Fruit fly (Drosophila melanogaster): Measurements from ENCODE around the gene MTPAP.
A peak's percentile ranks its signal among the peaks of the same experiment; 100 is the strongest.

The MTPAP gene

dm6 chrX:1387149-1387752, 38.1 kb upstream of the MTPAP start:
- TF ChIP-seq cic (GFP tag; optimal IDR thresholded peaks at IDR 0.05) (no peak), tj (GFP tag; optimal IDR thresholded peaks at IDR 0.05) (peak; percentile 64), CG33017 (tag; optimal IDR thresholded peaks at IDR 0.05) (no peak), CG12768 (GFP tag; optimal IDR thresholded peaks at IDR 0.05) (peak; percentile 16), kay (GFP tag; ENCODE audit: borderline replicate concordance) (no peak), Mnt (GFP tag; optimal IDR thresholded peaks at IDR 0.05) (peak; percentile 31), ovo (GFP tag; optimal IDR thresholded peaks at IDR 0.05) (no peak), pad (GFP tag; optimal IDR thresholded peaks at IDR 0.05) (peak; percentile 8), CG7101 (tag; optimal IDR thresholded peaks at IDR 0.05) (no peak)

- TF ChIP-seq toe (GFP tag; optimal IDR thresholded peaks at IDR 0.05) (no peak), kay (GFP tag; ENCODE audit: borderline replicate concordance) (no peak), CG14711 (tag; optimal IDR thresholded peaks at IDR 0.05) (no peak), Crg-1 (GFP tag; optimal IDR thresholded peaks at IDR 0.05) (no peak), CG33017 (tag; optimal IDR thresholded peaks at IDR 0.05) (no peak), bab1 (GFP tag; optimal IDR thresholded peaks at IDR 0.05) (no peak), Mnt (GFP tag; optimal IDR thresholded peaks at IDR 0.05) (peak; percentile 2), CG7101 (tag; optimal IDR thresholded peaks at IDR 0.05) (no peak), CG7045 (GFP tag; optimal IDR thresholded peaks at IDR 0.05) (no peak), Hr96 (GFP tag; optimal IDR thresholded peaks at IDR 0.05) (no peak), tj (GFP tag; optimal IDR thresholded peaks at IDR 0.05) (no peak), cnc (optimal IDR thresholded peaks at IDR 0.05) (no peak), CG12768 (GFP tag; optimal IDR thresholded peaks at IDR 0.05) (no peak), cic (GFP tag; optimal IDR thresholded peaks at IDR 0.05) (no peak), pad (GFP tag; optimal IDR thresholded peaks at IDR 0.05) (peak; percentile 33), CG11617 (GFP tag; optimal IDR thresholded peaks at IDR 0.05) (no peak)
These were observed 35.1 kb upstream of the MTPAP start for dm6 chrX:1384232-1384631.

dm6 chrX:1382489-1382888, 33.3 kb upstream of the MTPAP start:
- no peak for TF ChIP-seq Clk (GFP tag; optimal IDR thresholded peaks at IDR 0.05)
- no peak for TF ChIP-seq cnc (optimal IDR thresholded peaks at IDR 0.05)
- no peak for TF ChIP-seq CG33017 (tag; optimal IDR thresholded peaks at IDR 0.05)
- TF ChIP-seq CG7101 (tag; optimal IDR thresholded peaks at IDR 0.05) = no peak
- TF ChIP-seq pad (GFP tag; optimal IDR thresholded peaks at IDR 0.05) = no peak
- TF ChIP-seq kay (GFP tag; ENCODE audit: borderline replicate concordance) = no peak
- TF ChIP-seq ovo (GFP tag; optimal IDR thresholded peaks at IDR 0.05) = no peak
- TF ChIP-seq Mnt (GFP tag; optimal IDR thresholded peaks at IDR 0.05) = no peak
- no peak for TF ChIP-seq CG11617 (GFP tag; optimal IDR thresholded peaks at IDR 0.05)
- no peak for TF ChIP-seq toe (GFP tag; optimal IDR thresholded peaks at IDR 0.05)
- TF ChIP-seq cic (GFP tag; optimal IDR thresholded peaks at IDR 0.05) = no peak
- no peak for TF ChIP-seq CG5204 (GFP tag; optimal IDR thresholded peaks at IDR 0.05)
- no peak for TF ChIP-seq Hr96 (GFP tag; optimal IDR thresholded peaks at IDR 0.05)
- TF ChIP-seq CG14711 (tag; optimal IDR thresholded peaks at IDR 0.05) = no peak
- TF ChIP-seq CG7045 (GFP tag; optimal IDR thresholded peaks at IDR 0.05) = no peak
- TF ChIP-seq bab1 (GFP tag; optimal IDR thresholded peaks at IDR 0.05) = no peak
- no peak for TF ChIP-seq CG12768 (GFP tag; optimal IDR thresholded peaks at IDR 0.05)
- no peak for TF ChIP-seq Crg-1 (GFP tag; optimal IDR thresholded peaks at IDR 0.05)
- TF ChIP-seq tj (GFP tag; optimal IDR thresholded peaks at IDR 0.05) = no peak
- TF ChIP-seq CG1620 (GFP tag; optimal IDR thresholded peaks at IDR 0.05) = no peak

dm6 chrX:1381413-1381991, 32.3 kb upstream of the MTPAP start:
- TF ChIP-seq CG1620 (GFP tag; optimal IDR thresholded peaks at IDR 0.05) (no peak), CG11617 (GFP tag; optimal IDR thresholded peaks at IDR 0.05) (no peak), cnc (optimal IDR thresholded peaks at IDR 0.05) (no peak), Mnt (GFP tag; optimal IDR thresholded peaks at IDR 0.05) (peak; percentile 34), cic (GFP tag; optimal IDR thresholded peaks at IDR 0.05) (no peak)

dm6 chrX:1380350-1381060, 31.3 kb upstream of the MTPAP start, which contains the start of the genes CG3719 and CG32813:
Gene CG3719, minus strand, starts transcription at chrX:1380480.
Gene CG32813, plus strand, starts transcription at chrX:1380914.
- no peak for TF ChIP-seq Hr96 (GFP tag; optimal IDR thresholded peaks at IDR 0.05)
- peak; percentile 44 for TF ChIP-seq CG7101 (tag; optimal IDR thresholded peaks at IDR 0.05)
- peak; percentile 41 for TF ChIP-seq CG14711 (tag; optimal IDR thresholded peaks at IDR 0.05)
- TF ChIP-seq kay (GFP tag; ENCODE audit: borderline replicate concordance) = no peak
- peak; percentile 43 for TF ChIP-seq bab1 (GFP tag; optimal IDR thresholded peaks at IDR 0.05)
- TF ChIP-seq CG11617 (GFP tag; optimal IDR thresholded peaks at IDR 0.05) = peak; percentile 14
- TF ChIP-seq cnc (optimal IDR thresholded peaks at IDR 0.05) = no peak
- no peak for TF ChIP-seq Clk (GFP tag; optimal IDR thresholded peaks at IDR 0.05)
- no peak for TF ChIP-seq cic (GFP tag; optimal IDR thresholded peaks at IDR 0.05)
- no peak for TF ChIP-seq CG33017 (tag; optimal IDR thresholded peaks at IDR 0.05)
- no peak for TF ChIP-seq CG12768 (GFP tag; optimal IDR thresholded peaks at IDR 0.05)
- peak; percentile 51 for TF ChIP-seq pad (GFP tag; optimal IDR thresholded peaks at IDR 0.05)
- peak; percentile 21 for TF ChIP-seq tj (GFP tag; optimal IDR thresholded peaks at IDR 0.05)
- no peak for TF ChIP-seq CG5204 (GFP tag; optimal IDR thresholded peaks at IDR 0.05)
- TF ChIP-seq CG1620 (GFP tag; optimal IDR thresholded peaks at IDR 0.05) = peak; percentile 73
- no peak for TF ChIP-seq toe (GFP tag; optimal IDR thresholded peaks at IDR 0.05)
- TF ChIP-seq ovo (GFP tag; optimal IDR thresholded peaks at IDR 0.05) = no peak
- peak; percentile 52 for TF ChIP-seq Mnt (GFP tag; optimal IDR thresholded peaks at IDR 0.05)
- peak; percentile 82 for TF ChIP-seq Crg-1 (GFP tag; optimal IDR thresholded peaks at IDR 0.05)
- TF ChIP-seq CG7045 (GFP tag; optimal IDR thresholded peaks at IDR 0.05) = no peak

Data from whole organism, adult.